Fruit fly (Drosophila melanogaster) whole organism, wandering third instar larva: ENCODE data around the gene erm.

Experiments
- Abd-B ChIP-seq: fragments of >200 bp; optimal IDR thresholded peaks from 2 replicates; lab custom pipeline; 2017; ENCODE audit warnings: missing biosample characterization, missing genetic modification characterization
- CG9705 ChIP-seq: fragments of 200-800 bp; sonication (Bioruptor generic); optimal IDR thresholded peaks from 2 replicates; lab custom pipeline; 2018; ENCODE audit warnings: missing biosample characterization, mild to moderate bottlenecking, missing genetic modification characterization
- CrebA ChIP-seq: fragments of 200-800 bp; sonication (Bioruptor generic); optimal IDR thresholded peaks from 2 replicates; lab custom pipeline; 2016; ENCODE audit warnings: missing biosample characterization, mild to moderate bottlenecking, missing genetic modification characterization, borderline replicate concordance
- Dfd ChIP-seq: fragments of >200 bp; optimal IDR thresholded peaks from 2 replicates; lab custom pipeline; 2017; ENCODE audit warnings: missing biosample characterization, missing genetic modification characterization
- Dif ChIP-seq: fragments of 200-275, 200-300 bp; sonication (Bioruptor generic); optimal IDR thresholded peaks from 2 replicates; lab custom pipeline; 2018; ENCODE audit warnings: missing biosample characterization, missing genetic modification characterization; ENCODE audit not compliant: partially characterized antibody
- GATAd ChIP-seq: sonication (Bioruptor generic); optimal IDR thresholded peaks from 2 replicates; lab custom pipeline; 2016; ENCODE audit warnings: missing biosample characterization, missing genetic modification characterization
- HLH106 ChIP-seq: fragments of 200-800 bp; optimal IDR thresholded peaks from 3 replicates; lab custom pipeline; 2019; ENCODE audit warnings: missing biosample characterization, mild to moderate bottlenecking, missing genetic modification characterization, moderate library complexity
- Hnf4 ChIP-seq: fragments of 200-800 bp; sonication (Bioruptor generic); optimal IDR thresholded peaks from 2 replicates; lab custom pipeline; 2016; ENCODE audit warnings: missing biosample characterization, mild to moderate bottlenecking, missing genetic modification characterization
- Hr78 ChIP-seq: fragments of >200 bp; optimal IDR thresholded peaks from 2 replicates; lab custom pipeline; 2017; ENCODE audit warnings: missing biosample characterization, missing genetic modification characterization
- Hr83 ChIP-seq: fragments of 200-300 bp; sonication (Bioruptor generic); optimal IDR thresholded peaks from 2 replicates; lab custom pipeline; 2016; ENCODE audit warnings: missing biosample characterization, mild to moderate bottlenecking, missing genetic modification characterization, moderate library complexity; ENCODE audit not compliant: poor library complexity, severe bottlenecking
- Jra ChIP-seq: sonication (Bioruptor generic); optimal IDR thresholded peaks from 2 replicates; lab custom pipeline; 2016; ENCODE audit warnings: missing biosample characterization, missing genetic modification characterization
- Mio ChIP-seq: sonication (Bioruptor generic); optimal IDR thresholded peaks from 2 replicates; lab custom pipeline; 2016; ENCODE audit warnings: missing biosample characterization, missing genetic modification characterization
- Myc ChIP-seq: fragments of >200 bp; optimal IDR thresholded peaks from 2 replicates; lab custom pipeline; 2017
- N ChIP-seq: fragments of >200 bp; optimal IDR thresholded peaks from 2 replicates; lab custom pipeline; 2018; ENCODE audit warnings: missing biosample characterization, missing external identifiers, missing genetic modification characterization
- OdsH ChIP-seq: fragments of 200-800 bp; sonication (Bioruptor generic); optimal IDR thresholded peaks from 2 replicates; lab custom pipeline; 2016; ENCODE audit warnings: missing biosample characterization, mild to moderate bottlenecking, missing genetic modification characterization
- Rel ChIP-seq, 2 experiments: fragments of 200-800 bp; sonication (Bioruptor generic) in 1 of 2; optimal IDR thresholded peaks; 2 replicates in 1 of 2; 3 replicates in 1 of 2; lab custom pipeline; 2016 to 2019; ENCODE audit warnings: mild to moderate bottlenecking in 2 of 2, missing biosample characterization in 2 of 2, missing genetic modification characterization in 2 of 2, moderate library complexity in 1 of 2
- Sp1 ChIP-seq: fragments of 200-800 bp; sonication (Bioruptor generic); optimal IDR thresholded peaks from 3 replicates; lab custom pipeline; 2019; ENCODE audit warnings: missing biosample characterization, mild to moderate bottlenecking, missing genetic modification characterization, moderate library complexity
- Vsx2 ChIP-seq: fragments of 200-300, 225-300 bp; sonication (Bioruptor generic); optimal IDR thresholded peaks from 2 replicates; lab custom pipeline; 2018; ENCODE audit warnings: missing biosample characterization, missing genetic modification characterization; ENCODE audit not compliant: partially characterized antibody
- br ChIP-seq: fragments of 200-800 bp; sonication (Bioruptor generic); optimal IDR thresholded peaks from 2 replicates; lab custom pipeline; 2016; ENCODE audit warnings: missing biosample characterization, missing genetic modification characterization
- dl ChIP-seq, 2 experiments: fragments of 175-275, 200-275 bp in 1 of 2; fragments of 200-275 bp in 1 of 2; sonication (Bioruptor generic); optimal IDR thresholded peaks; lab custom pipeline; 2018; ENCODE audit warnings: mild to moderate bottlenecking in 2 of 2, missing biosample characterization in 2 of 2, missing genetic modification characterization in 2 of 2, moderate library complexity in 2 of 2; ENCODE audit not compliant: partially characterized antibody in 2 of 2, insufficient read depth in 1 of 2
- dmrt93B ChIP-seq: fragments of 200-800 bp; sonication (Bioruptor generic); optimal IDR thresholded peaks from 2 replicates; lab custom pipeline; 2018; ENCODE audit warnings: missing biosample characterization, mild to moderate bottlenecking, missing genetic modification characterization
- dsf ChIP-seq: sonication (Bioruptor generic); optimal IDR thresholded peaks from 2 replicates; lab custom pipeline; 2016; ENCODE audit warnings: missing biosample characterization, missing genetic modification characterization, borderline replicate concordance
- ey ChIP-seq: fragments of 200-800 bp; sonication (Bioruptor generic); optimal IDR thresholded peaks from 2 replicates; lab custom pipeline; 2016; ENCODE audit warnings: missing biosample characterization, missing genetic modification characterization
- foxo ChIP-seq, 2 experiments: fragments of 200-800 bp; sonication (Bioruptor generic); optimal IDR thresholded peaks; 2 replicates in 1 of 2; 3 replicates in 1 of 2; lab custom pipeline; 2016 to 2017; ENCODE audit warnings: missing biosample characterization in 2 of 2, missing genetic modification characterization in 2 of 2
- fru ChIP-seq: fragments of 200-800 bp; sonication (Bioruptor generic); optimal IDR thresholded peaks from 3 replicates; lab custom pipeline; 2016; ENCODE audit warnings: missing biosample characterization, mild to moderate bottlenecking, missing genetic modification characterization
- h ChIP-seq: fragments of 200-800 bp; sonication (Bioruptor generic); optimal IDR thresholded peaks from 3 replicates; lab custom pipeline; 2016; ENCODE audit warnings: missing biosample characterization, mild to moderate bottlenecking, missing genetic modification characterization
- jim ChIP-seq: fragments of 175-275, 200-325 bp; sonication (Bioruptor generic); optimal IDR thresholded peaks from 2 replicates; lab custom pipeline; 2016; ENCODE audit warnings: missing biosample characterization, mild to moderate bottlenecking, missing genetic modification characterization
- pan ChIP-seq: fragments of >200 bp; optimal IDR thresholded peaks from 2 replicates; lab custom pipeline; 2017
- psq ChIP-seq: fragments of 200-800 bp; sonication (Bioruptor generic); optimal IDR thresholded peaks from 3 replicates; lab custom pipeline; 2017; ENCODE audit warnings: missing biosample characterization, mild to moderate bottlenecking, missing genetic modification characterization, moderate library complexity
- rgr ChIP-seq: fragments of 200-800 bp; sonication (Bioruptor generic); optimal IDR thresholded peaks from 3 replicates; lab custom pipeline; 2016; ENCODE audit warnings: missing biosample characterization, mild to moderate bottlenecking, missing genetic modification characterization
- sage ChIP-seq: fragments of 200-800 bp; sonication (Bioruptor generic); optimal IDR thresholded peaks from 2 replicates; lab custom pipeline; 2016; ENCODE audit warnings: missing biosample characterization, mild to moderate bottlenecking, missing genetic modification characterization
- sv ChIP-seq: fragments of 200-800 bp; sonication (Bioruptor generic); optimal IDR thresholded peaks from 3 replicates; lab custom pipeline; 2016; ENCODE audit warnings: missing biosample characterization, missing genetic modification characterization
- tai ChIP-seq: sonication (Bioruptor generic); optimal IDR thresholded peaks from 2 replicates; lab custom pipeline; 2016; ENCODE audit warnings: missing biosample characterization, missing genetic modification characterization
- usp ChIP-seq: fragments of >200 bp; optimal IDR thresholded peaks from 2 replicates; lab custom pipeline; 2017; ENCODE audit warnings: missing biosample characterization, missing genetic modification characterization
- woc ChIP-seq: sonication (Bioruptor generic); optimal IDR thresholded peaks from 2 replicates; lab custom pipeline; 2016; ENCODE audit warnings: missing biosample characterization, mild to moderate bottlenecking, missing genetic modification characterization

The erm gene

DNA sequence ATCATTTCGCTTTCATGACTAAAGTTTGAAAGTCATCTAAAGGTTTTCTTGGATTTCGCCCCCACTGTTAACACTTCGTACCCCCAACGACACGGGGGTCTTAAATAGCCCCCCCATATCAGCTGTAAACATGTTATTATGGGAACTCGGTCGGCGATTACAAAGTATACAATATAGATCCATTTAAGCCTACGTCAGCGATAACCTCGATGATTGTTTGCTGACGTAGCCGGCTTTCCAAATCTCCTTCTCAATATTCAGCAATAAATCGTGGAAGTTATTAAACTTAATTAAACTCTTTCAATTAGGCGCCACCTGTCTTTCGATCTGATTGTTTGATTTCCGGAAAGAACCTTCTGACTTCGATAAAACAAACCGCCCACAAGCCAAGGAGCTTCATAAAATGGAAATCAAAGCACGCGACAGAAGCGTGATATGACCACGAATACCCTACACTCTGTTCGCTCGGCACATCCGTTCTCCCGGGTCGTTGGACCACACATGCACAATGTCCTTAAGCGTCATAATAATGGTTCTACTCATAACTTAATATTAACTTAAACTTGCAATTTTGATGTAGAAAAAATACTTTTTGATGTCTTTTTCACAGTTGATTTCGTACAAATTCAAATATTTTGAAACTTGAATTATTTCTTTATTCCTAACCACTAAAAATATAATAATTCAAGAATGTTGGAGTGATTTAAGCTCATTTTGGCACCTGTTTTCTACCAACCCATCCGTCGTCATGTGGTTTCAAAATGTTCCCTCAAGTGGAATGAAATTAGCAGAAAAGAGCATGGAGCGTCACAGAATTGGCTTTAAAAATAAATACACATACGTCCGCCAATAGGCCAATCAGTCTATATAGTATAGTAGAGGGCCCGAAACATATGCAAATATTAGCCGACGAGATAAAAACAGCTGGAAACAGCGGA lies 16.4 kb upstream of the erm start:
- TF ChIP-seq ey (GFP tag; lab: Kevin White, UChicago) (peak; percentile 59), usp (no peak), dmrt93B (GFP tag; lab: Kevin White, UChicago) (peak; percentile 19), rgr (peak; percentile 70), fru (GFP tag; lab: Kevin White, UChicago) (peak; percentile 78), br (GFP tag; lab: Kevin White, UChicago) (peak; percentile 74), Mio (peak; percentile 62), sv (GFP tag; lab: Kevin White, UChicago) (peak; percentile 34), woc (GFP tag; lab: Kevin White, UChicago) (peak; percentile 72), Hr78 (GFP tag; lab: Kevin White, UChicago) (no peak), foxo (GFP tag; optimal IDR thresholded peaks at IDR 0.05; lab: Kevin White, UChicago) (peak in 1 of 2 experiments; percentile 78), Sp1 (GFP tag; lab: Kevin White, UChicago) (peak; percentile 69), psq (GFP tag; lab: Kevin White, UChicago) (peak; percentile 16), h (GFP tag; lab: Kevin White, UChicago) (peak; percentile 79), Hnf4 (no peak), Dfd (GFP tag; lab: Kevin White, UChicago) (no peak), pan (no peak), OdsH (GFP tag; lab: Kevin White, UChicago) (peak; percentile 67), GATAd (no peak), CG9705 (GFP tag; lab: Kevin White, UChicago) (peak; percentile 27), N (GFP tag; lab: Kevin White, UChicago) (no peak), jim (GFP tag; lab: Kevin White, UChicago) (no peak), Rel (GFP tag; optimal IDR thresholded peaks at IDR 0.05; lab: Kevin White, UChicago) (no peak), Rel (tag; optimal IDR thresholded peaks at IDR 0.05; lab: Kevin White, UChicago) (peak; percentile 61), Hr83 (GFP tag; lab: Kevin White, UChicago) (peak; percentile 63), HLH106 (peak; percentile 61), Abd-B (no peak)
- TF ChIP-seq, all 38 proteins: peak for 17

DNA sequence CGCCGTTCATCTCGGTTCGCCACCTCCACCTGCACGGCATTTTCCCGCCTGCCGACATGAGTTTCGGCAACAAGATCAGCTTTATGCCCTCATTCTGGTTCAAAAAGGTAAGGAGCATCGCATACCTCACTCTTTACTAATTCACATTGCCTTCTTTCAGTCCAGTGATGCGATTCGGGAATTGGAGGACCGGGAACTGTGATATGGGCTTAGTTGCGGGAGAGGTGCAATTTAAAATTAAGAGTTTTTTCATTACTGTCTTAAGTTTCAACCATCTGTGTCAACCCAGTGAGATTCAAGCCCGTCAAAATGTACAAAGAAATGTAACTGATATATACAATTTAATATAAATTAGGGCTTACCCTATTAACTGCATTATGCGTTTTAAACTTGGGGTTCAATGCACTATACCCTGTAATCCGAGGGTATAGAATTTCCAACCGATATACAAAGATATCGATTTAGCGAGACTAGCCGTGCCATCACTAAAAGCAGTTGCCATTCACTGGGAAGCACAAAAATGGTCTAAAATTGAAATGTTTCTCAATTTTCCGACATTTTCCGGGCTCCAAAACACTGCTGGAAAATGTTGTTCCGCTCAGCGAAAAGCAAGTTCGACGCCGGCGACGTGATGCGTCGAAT lies 11.7 kb upstream of the erm start, which contains the start of gene CG7289:
Gene CG7289 (plus strand): TSS at position 492 of the 642 bp plus-strand sequence.
- TF ChIP-seq h (GFP tag; lab: Kevin White, UChicago): peak; percentile 18
- no peak for TF ChIP-seq CrebA (GFP tag; lab: Kevin White, UChicago)
- TF ChIP-seq jim (GFP tag; lab: Kevin White, UChicago): no peak
- no peak for TF ChIP-seq OdsH (GFP tag; lab: Kevin White, UChicago)
- peak; percentile 32 for TF ChIP-seq sage (GFP tag; lab: Kevin White, UChicago)
- no peak for TF ChIP-seq dsf
- TF ChIP-seq dl (GFP tag; optimal IDR thresholded peaks at IDR 0.05; lab: Kevin White, UChicago; ENCODE audit: insufficient read depth in 1 of 2, partially characterized antibody in 2 of 2): no peak
- peak in 1 of 2 experiments; percentile 33 for TF ChIP-seq foxo (GFP tag; optimal IDR thresholded peaks at IDR 0.05; lab: Kevin White, UChicago)
- TF ChIP-seq Myc: no peak
- TF ChIP-seq Hr83 (GFP tag; lab: Kevin White, UChicago): peak; percentile 39
- TF ChIP-seq dmrt93B (GFP tag; lab: Kevin White, UChicago): no peak
- no peak for TF ChIP-seq CG9705 (GFP tag; lab: Kevin White, UChicago)
- TF ChIP-seq sv (GFP tag; lab: Kevin White, UChicago): peak; percentile 3
- TF ChIP-seq Abd-B: no peak
- no peak for TF ChIP-seq tai
- TF ChIP-seq Rel (GFP tag; optimal IDR thresholded peaks at IDR 0.05; lab: Kevin White, UChicago): no peak
- TF ChIP-seq Rel (tag; optimal IDR thresholded peaks at IDR 0.05; lab: Kevin White, UChicago): peak; percentile 68
- peak; percentile 15 for TF ChIP-seq rgr
- TF ChIP-seq psq (GFP tag; lab: Kevin White, UChicago): no peak
- no peak for TF ChIP-seq usp
- TF ChIP-seq br (GFP tag; lab: Kevin White, UChicago): peak; percentile 16
- no peak for TF ChIP-seq Jra (GFP tag; lab: Kevin White, UChicago)
- TF ChIP-seq ey (GFP tag; lab: Kevin White, UChicago): no peak
- TF ChIP-seq Vsx2: no peak
- no peak for TF ChIP-seq GATAd
- no peak for TF ChIP-seq Dif
- no peak for TF ChIP-seq woc (GFP tag; lab: Kevin White, UChicago)
- TF ChIP-seq, all 38 proteins: peak for 8
